Worm (Caenorhabditis elegans) whole organism, L2 larva: ENCODE results near the gene srd-50.

ENCODE experiments used
- ama-1 ChIP-seq: fragments of 150-350 bp; optimal IDR thresholded peaks from 2 replicates; lab custom pipeline; 2018; ENCODE audit warnings: inconsistent platforms
- mab-5 ChIP-seq: fragments of 150-350 bp; optimal IDR thresholded peaks from 2 replicates; lab custom pipeline; 2014; ENCODE audit warnings: missing biosample characterization, missing genetic modification characterization
- nhr-237 ChIP-seq: fragments of 150-350 bp; optimal IDR thresholded peaks from 2 replicates; lab custom pipeline; 2014; ENCODE audit warnings: missing biosample characterization, missing genetic modification characterization
- snpc-4 ChIP-seq: fragments of 150-350 bp; optimal IDR thresholded peaks from 2 replicates; lab custom pipeline; 2014; ENCODE audit warnings: missing biosample characterization, missing genetic modification characterization

- TF ChIP-seq ama-1 (lab: Kevin White, UChicago) = no peak
- TF ChIP-seq mab-5 (tag; lab: Kevin White, UChicago) = no peak
- TF ChIP-seq nhr-237 (tag; lab: Kevin White, UChicago) = no peak
- TF ChIP-seq snpc-4 (tag; lab: Kevin White, UChicago) = no peak
Observed at ce11 chrX:13481704-13482103, at the start of gene srd-50.
